Fruit fly (Drosophila melanogaster): Measurements from ENCODE around the gene p130CAS.

DNA sequence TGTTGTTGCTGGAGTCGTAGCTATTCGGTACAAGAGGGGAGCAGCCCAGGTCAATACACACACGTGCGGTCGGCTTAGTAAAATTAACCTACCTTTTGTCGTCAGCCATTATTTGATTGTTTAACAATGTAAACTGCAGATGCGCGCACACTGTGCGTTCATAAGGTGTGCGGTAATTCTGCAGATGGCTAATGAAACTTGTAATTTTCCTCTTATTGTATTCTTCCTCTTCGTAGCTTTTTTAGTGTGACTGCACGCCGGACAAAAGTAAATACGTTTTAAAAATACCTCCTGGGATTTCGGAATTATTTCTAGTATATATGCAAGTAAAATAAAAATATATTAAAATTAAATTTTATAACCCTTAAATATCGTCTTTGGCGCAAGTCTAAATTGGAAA lies 58.5 kb downstream of the p130CAS start, which contains the start of gene Prp4k:
- TF ChIP-seq pzg (GFP tag; optimal IDR thresholded peaks at IDR 0.05) (peak; percentile 50), jumu (GFP tag; optimal IDR thresholded peaks at IDR 0.05) (no peak), CG9817 (tag; optimal IDR thresholded peaks at IDR 0.05) (no peak), schlank (tag; optimal IDR thresholded peaks at IDR 0.05) (no peak)

Measured in whole organism, embryonic.